Worm (Caenorhabditis elegans) whole organism, L2 larva: ENCODE measurements around the gene kin-20.

Experiments used
- C34F6.9 ChIP-seq: fragments of 150-350 bp; optimal IDR thresholded peaks from 2 replicates; lab custom pipeline; 2014; ENCODE audit warnings: missing biosample characterization, missing genetic modification characterization
- F13H6.1 ChIP-seq: sonication (generic microtip); optimal IDR thresholded peaks from 2 replicates; lab custom pipeline; 2016; ENCODE audit warnings: missing genetic modification characterization, missing compliant biosample characterization
- Y55F3AM.14 ChIP-seq: fragments of 200-800 bp; sonication (Bioruptor generic); optimal IDR thresholded peaks from 2 replicates; lab custom pipeline; 2018; ENCODE audit warnings: mild to moderate bottlenecking, missing genetic modification characterization, missing compliant biosample characterization
- ZK546.5 ChIP-seq: sonication (generic microtip); optimal IDR thresholded peaks from 2 replicates; lab custom pipeline; 2017; ENCODE audit warnings: missing biosample characterization, missing genetic modification characterization
- alr-1 ChIP-seq: fragments of 150-350 bp; optimal IDR thresholded peaks from 2 replicates; lab custom pipeline; 2014; ENCODE audit warnings: missing biosample characterization, missing genetic modification characterization
- aly-2 ChIP-seq: fragments of 150-350 bp; optimal IDR thresholded peaks from 2 replicates; lab custom pipeline; 2014; ENCODE audit warnings: missing biosample characterization, missing genetic modification characterization
- blmp-1 ChIP-seq: sonication (generic microtip); optimal IDR thresholded peaks from 2 replicates; lab custom pipeline; 2017; ENCODE audit warnings: missing genetic modification characterization, mild to moderate bottlenecking, missing compliant biosample characterization, antibody characterized with exemption, moderate library complexity; ENCODE audit not compliant: insufficient read depth
- ceh-16 ChIP-seq: fragments of 150-350 bp; optimal IDR thresholded peaks from 2 replicates; lab custom pipeline; 2014; ENCODE audit warnings: missing biosample characterization, missing genetic modification characterization
- crh-2 ChIP-seq: sonication (generic microtip); optimal IDR thresholded peaks from 2 replicates; lab custom pipeline; 2017; ENCODE audit warnings: missing biosample characterization, missing genetic modification characterization
- dmd-4 ChIP-seq: sonication (generic microtip); optimal IDR thresholded peaks from 2 replicates; lab custom pipeline; 2017; ENCODE audit warnings: missing biosample characterization, missing genetic modification characterization
- egl-27 ChIP-seq: sonication (generic microtip); optimal IDR thresholded peaks from 3 replicates; lab custom pipeline; 2017; ENCODE audit warnings: missing biosample characterization, missing genetic modification reagents, missing genetic modification characterization
- elt-1 ChIP-seq: fragments of 150-350 bp; optimal IDR thresholded peaks from 2 replicates; lab custom pipeline; 2014; ENCODE audit warnings: missing biosample characterization, missing genetic modification characterization
- elt-3 ChIP-seq: sonication (generic microtip); optimal IDR thresholded peaks from 2 replicates; lab custom pipeline; 2017; ENCODE audit warnings: missing biosample characterization, missing genetic modification characterization
- fos-1 ChIP-seq: fragments of 150-350 bp; optimal IDR thresholded peaks from 2 replicates; lab custom pipeline; 2014; ENCODE audit warnings: missing biosample characterization, missing genetic modification characterization
- gmeb-1 ChIP-seq: fragments of 150-350 bp; optimal IDR thresholded peaks from 2 replicates; lab custom pipeline; 2014; ENCODE audit warnings: missing biosample characterization, missing genetic modification characterization
- lin-13 ChIP-seq: fragments of 150-350 bp; optimal IDR thresholded peaks from 2 replicates; lab custom pipeline; 2014; ENCODE audit warnings: missing biosample characterization, missing genetic modification reagents, missing genetic modification characterization
- lsy-2 ChIP-seq, 2 experiments: fragments of 150-350 bp in 1 of 2; sonication (generic microtip) in 1 of 2; optimal IDR thresholded peaks; 2 replicates each; lab custom pipeline; 2014 to 2017; ENCODE audit warnings: missing biosample characterization in 2 of 2, missing genetic modification characterization in 2 of 2
- mab-5 ChIP-seq: fragments of 150-350 bp; optimal IDR thresholded peaks from 2 replicates; lab custom pipeline; 2014; ENCODE audit warnings: missing biosample characterization, missing genetic modification characterization
- mdl-1 ChIP-seq, 2 experiments: fragments of 150-350 bp in 1 of 2; sonication (generic microtip) in 1 of 2; optimal IDR thresholded peaks; 2 replicates each; lab custom pipeline; 2017; ENCODE audit warnings: missing biosample characterization in 2 of 2, missing genetic modification characterization in 2 of 2
- nhr-11 ChIP-seq: fragments of 150-350 bp; optimal IDR thresholded peaks from 2 replicates; lab custom pipeline; 2014; ENCODE audit warnings: missing biosample characterization, missing genetic modification characterization
- nhr-12 ChIP-seq: fragments of 150-350 bp; optimal IDR thresholded peaks from 2 replicates; lab custom pipeline; 2014; ENCODE audit warnings: missing biosample characterization, missing genetic modification characterization
- nhr-129 ChIP-seq: fragments of 150-350 bp; optimal IDR thresholded peaks from 2 replicates; lab custom pipeline; 2014; ENCODE audit warnings: missing biosample characterization, missing genetic modification characterization
- nhr-21 ChIP-seq: fragments of 150-350 bp; optimal IDR thresholded peaks from 2 replicates; lab custom pipeline; 2014; ENCODE audit warnings: missing biosample characterization, missing genetic modification characterization
- nhr-25 ChIP-seq: fragments of 150-350 bp; sonication (generic microtip); optimal IDR thresholded peaks from 3 replicates; lab custom pipeline; 2014; ENCODE audit warnings: missing biosample characterization, missing genetic modification characterization
- nhr-6 ChIP-seq: fragments of 150-350 bp; optimal IDR thresholded peaks from 2 replicates; lab custom pipeline; 2014; ENCODE audit warnings: missing biosample characterization, missing genetic modification characterization
- skn-1 ChIP-seq: sonication (generic microtip); optimal IDR thresholded peaks from 2 replicates; lab custom pipeline; 2017; ENCODE audit warnings: missing biosample characterization, missing genetic modification characterization
- sma-3 ChIP-seq: sonication (generic microtip); optimal IDR thresholded peaks from 2 replicates; lab custom pipeline; 2016; ENCODE audit warnings: missing genetic modification reagents, missing genetic modification characterization, missing compliant biosample characterization
- sma-9 ChIP-seq, 2 experiments: fragments of 150-350 bp in 1 of 2; sonication (generic microtip) in 1 of 2; optimal IDR thresholded peaks; 2 replicates each; lab custom pipeline; 2014 to 2016; ENCODE audit warnings: missing genetic modification characterization in 2 of 2, mild to moderate bottlenecking in 1 of 2, missing biosample characterization in 1 of 2, missing compliant biosample characterization in 1 of 2, missing genetic modification reagents in 1 of 2, moderate library complexity in 1 of 2
- unc-39 ChIP-seq: fragments of 150-350 bp; optimal IDR thresholded peaks from 2 replicates; lab custom pipeline; 2014; ENCODE audit warnings: missing biosample characterization, missing genetic modification characterization
- unc-55 ChIP-seq: fragments of 150-350 bp; sonication (generic microtip); optimal IDR thresholded peaks from 3 replicates; lab custom pipeline; 2014; ENCODE audit warnings: missing biosample characterization, missing genetic modification reagents, missing genetic modification characterization
- unc-62 ChIP-seq: fragments of 150-350 bp; optimal IDR thresholded peaks from 2 replicates; lab custom pipeline; 2014; ENCODE audit warnings: missing biosample characterization, missing genetic modification reagents, missing genetic modification characterization
- zag-1 ChIP-seq: fragments of 150-350 bp; optimal IDR thresholded peaks from 2 replicates; lab custom pipeline; 2014; ENCODE audit warnings: missing biosample characterization, missing genetic modification characterization
- ztf-1 ChIP-seq: fragments of 200-800 bp; sonication (Bioruptor generic); conservative IDR thresholded peaks from 2 replicates; pipeline ENCODE4 v1.3.6; 2022; ENCODE audit warnings: missing genetic modification characterization, missing compliant biosample characterization
- ztf-11 ChIP-seq: sonication (generic microtip); optimal IDR thresholded peaks from 2 replicates; lab custom pipeline; 2017; ENCODE audit warnings: missing biosample characterization, missing genetic modification characterization
- ztf-4 ChIP-seq: fragments of 150-350 bp; optimal IDR thresholded peaks from 2 replicates; lab custom pipeline; 2014; ENCODE audit warnings: missing biosample characterization, missing genetic modification characterization

kin-20 gene

DNA sequence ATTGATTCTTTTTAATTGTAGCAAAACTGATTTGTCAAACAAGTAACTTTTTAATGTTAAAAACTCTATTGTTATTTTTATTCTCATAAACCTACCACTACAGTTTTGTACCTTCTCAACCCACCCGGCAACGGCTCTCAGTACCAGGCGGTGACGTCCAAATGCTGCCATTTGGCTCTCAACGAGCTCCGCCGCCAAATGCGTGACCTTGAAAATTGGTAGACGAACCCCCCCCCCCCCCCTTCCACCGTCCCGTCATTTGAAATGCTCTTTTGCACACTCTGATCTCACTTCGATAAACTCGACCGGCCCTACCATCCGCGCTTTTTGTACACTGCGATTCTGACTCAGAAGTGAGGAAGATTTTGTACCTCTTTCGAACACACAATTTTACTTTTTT lies 31.1 kb upstream of the kin-20 start:
- TF ChIP-seq nhr-6 (tag; lab: Kevin White, UChicago) (no peak), mdl-1 (tag; optimal IDR thresholded peaks at IDR 0.05; lab: Kevin White, UChicago) (no peak), egl-27 (no peak), lsy-2 (tag; optimal IDR thresholded peaks at IDR 0.05; lab: Kevin White, UChicago) (no peak), unc-62 (GFP tag; lab: Kevin White, UChicago) (no peak), mab-5 (tag; lab: Kevin White, UChicago) (no peak), elt-1 (tag; lab: Kevin White, UChicago) (no peak), ceh-16 (tag; lab: Kevin White, UChicago) (no peak)
- TF ChIP-seq, all 48 proteins: peak for 0

DNA sequence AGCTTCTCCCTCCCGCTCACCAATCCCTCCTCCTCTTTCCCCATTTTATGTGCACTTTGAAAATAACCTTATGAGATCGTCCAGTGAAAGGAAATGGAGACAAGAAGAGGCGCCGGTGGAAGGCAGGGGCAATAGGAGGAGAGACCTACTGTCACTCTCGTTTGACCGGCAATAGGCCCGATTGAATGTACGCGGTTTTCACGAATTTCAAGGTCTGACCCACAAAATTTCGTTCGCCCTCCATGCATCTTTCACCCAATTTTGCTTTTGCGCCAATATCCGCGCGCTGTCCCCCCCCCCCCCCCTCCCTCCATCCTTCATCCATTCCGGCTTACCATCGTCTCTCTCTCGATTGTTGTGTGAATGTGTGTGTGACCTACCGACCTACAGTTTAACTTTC lies 30.1 kb upstream of the kin-20 start:
- TF ChIP-seq blmp-1 (tag; lab: Kevin White, UChicago) (peak; percentile 51), unc-39 (tag; lab: Kevin White, UChicago) (no peak)

DNA sequence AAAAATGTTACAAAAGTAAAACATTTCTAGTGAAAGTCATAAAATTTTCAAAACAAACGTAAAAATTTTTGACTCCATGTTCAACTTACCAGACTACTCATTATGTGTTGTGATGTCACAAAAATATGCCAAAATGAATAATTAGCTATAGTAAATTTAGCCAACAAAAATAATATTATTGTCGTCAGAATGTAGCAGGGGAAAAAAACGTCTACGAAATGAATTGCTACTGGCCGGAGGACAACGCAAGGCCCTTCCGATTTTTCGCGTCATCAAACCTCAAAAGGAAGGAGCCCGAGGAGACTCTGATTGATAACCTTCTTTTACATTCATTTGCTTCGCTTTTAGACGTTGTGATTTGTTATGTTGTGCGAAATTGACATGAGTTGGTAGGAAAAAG lies 25.3 kb upstream of the kin-20 start, which contains the start of gene ser-2:
Gene ser-2 (minus strand): TSS at position 101 of the 400 bp plus-strand sequence.
- TF ChIP-seq F13H6.1: no peak
- TF ChIP-seq, all 48 proteins: peak for 0

DNA sequence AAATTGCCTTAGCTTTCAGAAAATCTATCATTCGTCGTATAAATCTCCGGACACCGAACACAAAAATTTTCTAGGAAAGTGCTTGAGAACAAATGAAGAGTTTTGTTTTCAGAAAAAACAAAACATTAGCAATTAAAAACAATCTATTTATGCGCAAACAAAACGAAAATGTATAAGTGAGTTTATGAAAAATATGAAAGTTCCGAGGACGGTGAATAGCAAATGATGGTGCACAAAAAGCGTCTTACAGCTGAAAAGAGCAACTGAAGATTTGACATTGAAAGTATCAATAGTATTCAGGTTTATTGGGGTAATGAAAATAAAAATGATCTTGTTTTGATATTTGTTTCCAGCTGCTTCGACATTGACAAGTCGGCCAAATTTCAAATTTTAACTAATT lies 22.4 kb upstream of the kin-20 start:
- no peak for TF ChIP-seq Y55F3AM.14 (GFP tag; lab: Kevin White, UChicago)

DNA sequence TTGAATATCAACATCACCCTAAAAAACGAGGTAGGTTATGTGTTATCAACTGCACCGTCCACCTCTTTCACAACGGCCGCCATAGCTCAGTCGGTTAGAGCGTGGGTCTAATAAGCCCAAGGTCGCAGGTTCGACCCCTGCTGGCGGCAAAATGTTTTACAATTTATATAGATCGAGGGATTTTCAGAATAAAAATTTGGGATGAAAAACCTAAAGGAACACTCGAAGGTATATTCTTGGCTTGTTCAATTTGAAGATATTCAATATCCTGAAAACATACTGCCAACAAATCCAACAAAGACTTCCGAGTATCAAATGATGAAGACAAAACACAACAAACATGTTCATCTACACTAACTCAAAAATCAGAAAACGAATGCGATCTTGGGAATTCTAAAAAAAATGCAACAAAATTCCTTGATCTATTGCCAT lies 19.8 kb upstream of the kin-20 start:
- peak; percentile 10 for TF ChIP-seq nhr-129
- no peak for TF ChIP-seq elt-3 (tag; lab: Kevin White, UChicago)
- no peak for TF ChIP-seq ZK546.5 (tag; lab: Kevin White, UChicago)
- TF ChIP-seq ztf-4 (tag; lab: Kevin White, UChicago): no peak
- TF ChIP-seq sma-9 (GFP tag; optimal IDR thresholded peaks at IDR 0.05; lab: Kevin White, UChicago): peak; percentile 46
- no peak for TF ChIP-seq sma-9 (tag; optimal IDR thresholded peaks at IDR 0.05; lab: Kevin White, UChicago)
- no peak for TF ChIP-seq gmeb-1 (tag; lab: Kevin White, UChicago)
- TF ChIP-seq crh-2 (tag; lab: Kevin White, UChicago): peak; percentile 18
- no peak for TF ChIP-seq mab-5 (tag; lab: Kevin White, UChicago)
- TF ChIP-seq Y55F3AM.14 (GFP tag; lab: Kevin White, UChicago): peak; percentile 50
- no peak for TF ChIP-seq nhr-11 (tag; lab: Kevin White, UChicago)
- no peak for TF ChIP-seq nhr-12 (tag; lab: Kevin White, UChicago)
- no peak for TF ChIP-seq blmp-1 (tag; lab: Kevin White, UChicago)
- no peak for TF ChIP-seq ztf-1 (GFP tag; lab: Robert Waterston, UW)
- TF ChIP-seq F13H6.1: peak; percentile 23
- no peak for TF ChIP-seq elt-1 (tag; lab: Kevin White, UChicago)
- peak; percentile 26 for TF ChIP-seq lin-13
- peak in 1 of 2 experiments; percentile 16 for TF ChIP-seq lsy-2 (tag; optimal IDR thresholded peaks at IDR 0.05; lab: Kevin White, UChicago)
- TF ChIP-seq nhr-25 (tag; lab: Kevin White, UChicago): no peak
- TF ChIP-seq aly-2 (tag; lab: Kevin White, UChicago): no peak
- TF ChIP-seq dmd-4 (tag; lab: Kevin White, UChicago): no peak
- TF ChIP-seq alr-1: no peak
- no peak for TF ChIP-seq zag-1
- no peak for TF ChIP-seq ceh-16 (tag; lab: Kevin White, UChicago)
- peak; percentile 50 for TF ChIP-seq sma-3 (GFP tag; lab: Kevin White, UChicago)
- no peak for TF ChIP-seq ztf-11 (tag; lab: Kevin White, UChicago)
- TF ChIP-seq egl-27: no peak
- peak; percentile 40 for TF ChIP-seq nhr-21 (tag; lab: Kevin White, UChicago)
- no peak for TF ChIP-seq unc-55 (GFP tag; lab: Kevin White, UChicago)
- TF ChIP-seq skn-1 (tag; lab: Kevin White, UChicago): no peak
- no peak for TF ChIP-seq C34F6.9 (tag; lab: Kevin White, UChicago)
- peak; percentile 37 for TF ChIP-seq fos-1 (tag; lab: Kevin White, UChicago)
- no peak for TF ChIP-seq unc-62 (GFP tag; lab: Kevin White, UChicago)
